Worm (Caenorhabditis elegans): ENCODE measurements around the gene R02D1.2.

Gene R02D1.2

DNA sequence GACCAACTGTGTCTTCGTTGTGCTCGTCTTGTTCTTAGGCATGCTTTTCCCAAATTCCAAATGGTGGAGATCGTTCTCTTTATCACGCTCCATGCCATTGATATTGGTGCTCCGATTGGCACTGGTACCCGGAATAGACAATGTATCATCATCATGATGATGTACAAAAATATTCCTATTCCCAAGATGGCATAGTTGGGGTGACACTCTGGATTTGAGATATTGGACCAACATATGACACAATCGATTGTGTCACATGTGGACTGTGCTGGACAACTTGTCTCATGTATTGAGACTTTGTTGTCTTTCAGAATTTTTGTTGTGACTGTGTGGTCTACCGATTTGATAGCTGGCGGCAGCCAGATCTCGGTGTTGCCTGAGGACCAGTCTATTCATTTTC, 18.4 kb downstream of the R02D1.2 start:
- TF ChIP-seq nhr-11 (tag; optimal IDR thresholded peaks at IDR 0.05) (no peak), dmd-4 (tag; optimal IDR thresholded peaks at IDR 0.05) (no peak), skn-1 (tag; optimal IDR thresholded peaks at IDR 0.05) (no peak), lsy-2 (tag; optimal IDR thresholded peaks at IDR 0.05) (no peak), ztf-1 (GFP tag; conservative IDR thresholded peaks at IDR 0.05) (no peak), C34F6.9 (tag; optimal IDR thresholded peaks at IDR 0.05) (no peak), sem-4 (tag; optimal IDR thresholded peaks at IDR 0.05) (no peak), unc-62 (GFP tag; optimal IDR thresholded peaks at IDR 0.05) (no peak), lin-11 (tag; optimal IDR thresholded peaks at IDR 0.05) (no peak), ceh-82 (tag; optimal IDR thresholded peaks at IDR 0.05) (no peak), fos-1 (tag; optimal IDR thresholded peaks at IDR 0.05) (no peak), nhr-77 (tag; optimal IDR thresholded peaks at IDR 0.05) (no peak), nhr-6 (tag; optimal IDR thresholded peaks at IDR 0.05) (no peak), ceh-16 (tag; optimal IDR thresholded peaks at IDR 0.05) (no peak), Y55F3AM.14 (GFP tag; optimal IDR thresholded peaks at IDR 0.05) (no peak), aly-2 (tag; optimal IDR thresholded peaks at IDR 0.05) (no peak), sma-3 (GFP tag; optimal IDR thresholded peaks at IDR 0.05) (no peak), sma-9 (GFP tag; optimal IDR thresholded peaks at IDR 0.05) (no peak), sma-9 (tag; optimal IDR thresholded peaks at IDR 0.05) (no peak)

DNA sequence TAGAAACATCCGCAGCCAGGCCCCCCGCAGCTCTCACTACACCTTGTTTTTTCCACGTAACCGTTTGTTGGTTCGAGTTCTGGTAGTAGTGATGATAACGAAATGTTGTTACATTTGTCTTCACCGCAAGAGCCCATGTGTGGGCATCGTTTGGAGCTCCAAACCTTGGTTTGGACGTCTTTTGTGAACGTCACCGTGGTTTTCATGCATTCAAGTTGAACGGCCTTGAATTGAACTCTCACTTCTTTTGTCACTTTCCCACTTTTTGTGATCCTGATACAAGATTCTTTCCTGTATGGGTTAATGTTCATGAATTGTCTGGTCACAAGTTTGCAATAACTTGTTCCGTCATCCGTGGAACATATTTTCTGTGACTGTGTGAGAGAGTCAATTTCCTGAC, 18.8 kb downstream of the R02D1.2 start:
- no peak for TF ChIP-seq sma-3 (GFP tag; optimal IDR thresholded peaks at IDR 0.05)
- no peak for TF ChIP-seq nhr-25 (tag; optimal IDR thresholded peaks at IDR 0.05)
- TF ChIP-seq aly-2 (tag; optimal IDR thresholded peaks at IDR 0.05): no peak
- no peak for TF ChIP-seq blmp-1 (tag; optimal IDR thresholded peaks at IDR 0.05; ENCODE audit: insufficient read depth)
- TF ChIP-seq nhr-23 (tag; optimal IDR thresholded peaks at IDR 0.05): no peak
- no peak for TF ChIP-seq Y55F3AM.14 (GFP tag; optimal IDR thresholded peaks at IDR 0.05)
- no peak for TF ChIP-seq snpc-4 (tag; optimal IDR thresholded peaks at IDR 0.05)
- TF ChIP-seq nhr-11 (tag; optimal IDR thresholded peaks at IDR 0.05): no peak

DNA sequence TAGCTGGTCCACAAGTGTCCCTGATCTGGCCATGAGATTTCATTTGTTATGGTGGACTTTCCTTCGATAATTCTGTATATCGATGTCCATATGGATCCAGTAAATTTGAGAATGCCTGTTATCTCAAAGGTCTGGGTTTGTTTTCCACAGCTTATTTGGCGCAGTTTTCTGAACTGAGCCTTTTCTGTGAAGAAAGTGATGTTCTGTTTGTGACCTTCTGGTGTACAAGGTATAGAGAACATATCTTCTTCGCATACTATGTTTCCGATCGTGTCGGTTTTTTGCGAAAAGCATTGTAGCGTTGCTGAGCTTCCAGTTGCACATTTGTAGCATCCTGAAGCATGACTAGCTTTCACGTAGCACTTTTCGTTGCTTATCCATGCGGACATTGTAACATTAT, 19.8 kb downstream of the R02D1.2 start:
- TF ChIP-seq F13H6.1 (tag; optimal IDR thresholded peaks at IDR 0.05) (no peak), ztf-11 (tag; optimal IDR thresholded peaks at IDR 0.05) (no peak), C34F6.9 (tag; optimal IDR thresholded peaks at IDR 0.05) (no peak), nhr-6 (tag; optimal IDR thresholded peaks at IDR 0.05) (no peak), zag-1 (tag; optimal IDR thresholded peaks at IDR 0.05) (no peak), Y55F3AM.14 (GFP tag; optimal IDR thresholded peaks at IDR 0.05) (no peak)

DNA sequence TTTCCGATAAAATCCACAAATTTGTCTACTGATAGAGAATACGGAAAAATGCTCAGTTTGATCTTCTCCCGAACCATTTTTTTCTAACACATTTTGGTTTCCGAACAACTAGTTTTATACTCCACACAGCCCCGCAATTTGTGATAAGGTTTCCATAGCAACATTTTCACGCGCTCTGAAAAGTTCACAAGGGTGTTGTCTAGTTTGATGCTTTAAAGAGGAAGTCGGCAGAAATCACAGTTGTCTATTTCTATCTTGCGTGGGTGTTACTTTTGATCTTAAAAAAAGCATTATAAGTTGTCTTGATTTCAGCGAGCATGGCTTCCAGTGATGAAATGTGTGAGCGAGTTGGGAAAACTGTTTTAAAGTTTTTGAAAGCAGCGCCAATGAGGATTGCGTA, 22.9 kb downstream of the R02D1.2 start, which contains the start of gene ZC132.3:
TSS of gene ZC132.3 (minus strand) at position 101 of the 400 bp plus-strand sequence.
- TF ChIP-seq zag-1 (tag; optimal IDR thresholded peaks at IDR 0.05): no peak
- TF ChIP-seq nhr-129 (tag; optimal IDR thresholded peaks at IDR 0.05): no peak
- TF ChIP-seq unc-55 (GFP tag; optimal IDR thresholded peaks at IDR 0.05): no peak
- TF ChIP-seq Y55F3AM.14 (GFP tag; optimal IDR thresholded peaks at IDR 0.05): no peak
- no peak for TF ChIP-seq lin-39 (tag; optimal IDR thresholded peaks at IDR 0.05)
- TF ChIP-seq nhr-25 (tag; optimal IDR thresholded peaks at IDR 0.05): no peak
- TF ChIP-seq peb-1 (tag; optimal IDR thresholded peaks at IDR 0.05): no peak
- TF ChIP-seq unc-62 (GFP tag; optimal IDR thresholded peaks at IDR 0.05): no peak
- TF ChIP-seq sma-3 (GFP tag; optimal IDR thresholded peaks at IDR 0.05): no peak
- no peak for TF ChIP-seq elt-1 (tag; optimal IDR thresholded peaks at IDR 0.05)
- no peak for TF ChIP-seq ceh-82 (tag; optimal IDR thresholded peaks at IDR 0.05)
- no peak for TF ChIP-seq sem-4 (tag; optimal IDR thresholded peaks at IDR 0.05)
- no peak for TF ChIP-seq dmd-4 (tag; optimal IDR thresholded peaks at IDR 0.05)
- no peak for TF ChIP-seq alr-1 (tag; optimal IDR thresholded peaks at IDR 0.05)
- no peak for TF ChIP-seq nhr-21 (tag; optimal IDR thresholded peaks at IDR 0.05)

DNA sequence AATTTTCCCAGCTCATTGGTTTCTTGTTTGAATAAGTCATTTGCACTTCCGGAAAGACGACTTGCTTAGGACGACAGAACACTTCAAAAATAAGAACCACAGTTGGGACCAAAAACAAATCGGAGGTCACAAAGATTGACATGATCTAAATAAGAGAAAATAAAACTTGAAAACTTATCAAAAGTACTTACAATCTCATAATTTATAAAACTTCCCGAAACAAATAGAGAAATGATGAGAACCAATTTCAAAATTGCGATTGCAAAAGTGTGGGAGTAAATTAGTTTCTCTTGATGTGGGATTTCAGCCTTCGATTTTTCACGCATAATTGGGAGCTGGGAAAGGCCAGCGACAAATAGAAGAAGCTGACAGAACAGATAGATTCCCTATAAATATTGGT, 24.0 kb downstream of the R02D1.2 start, which contains the start of gene ZC132.11:
TSS of gene ZC132.11 (minus strand) at position 101 of the 400 bp plus-strand sequence.
- TF ChIP-seq egl-27 (tag; optimal IDR thresholded peaks at IDR 0.05) (no peak), Y55F3AM.14 (GFP tag; optimal IDR thresholded peaks at IDR 0.05) (no peak), ama-1 (optimal IDR thresholded peaks at IDR 0.05) (no peak), ceh-16 (tag; optimal IDR thresholded peaks at IDR 0.05) (no peak), unc-62 (GFP tag; optimal IDR thresholded peaks at IDR 0.05) (no peak), unc-55 (GFP tag; optimal IDR thresholded peaks at IDR 0.05) (no peak), dmd-4 (tag; optimal IDR thresholded peaks at IDR 0.05) (no peak), ztf-1 (GFP tag; conservative IDR thresholded peaks at IDR 0.05) (no peak), nhr-11 (tag; optimal IDR thresholded peaks at IDR 0.05) (no peak)
